Worm (Caenorhabditis elegans) whole organism, mixed stage, embryonic: ENCODE measurements around the gene C31B8.1.
"Not testable (repeated sequence)": the region's sequence is repeated elsewhere in the genome, so short reads cannot be mapped to it uniquely, and the experiment has no call there.

Experiments used
- M03D4.4 ChIP-seq: sonication (generic microtip); optimal IDR thresholded peaks from 2 replicates; lab custom pipeline; 2017; ENCODE audit warnings: mild to moderate bottlenecking, missing genetic modification characterization, missing compliant biosample characterization
- bed-3 ChIP-seq: fragments of 200-800 bp; sonication (Bioruptor generic); optimal IDR thresholded peaks from 3 replicates; lab custom pipeline; 2018; ENCODE audit warnings: mild to moderate bottlenecking, missing genetic modification characterization, moderate library complexity, missing compliant biosample characterization
- blmp-1 ChIP-seq: fragments of 150-350 bp; optimal IDR thresholded peaks from 2 replicates; lab custom pipeline; 2014; ENCODE audit warnings: missing biosample characterization, missing genetic modification characterization
- ceh-39 ChIP-seq: fragments of 150-350 bp; optimal IDR thresholded peaks from 2 replicates; lab custom pipeline; 2014; ENCODE audit warnings: missing biosample characterization, missing genetic modification characterization
- ceh-43 ChIP-seq: fragments of 200-800 bp; sonication (Bioruptor generic); optimal IDR thresholded peaks from 2 replicates; lab custom pipeline; 2018; ENCODE audit warnings: mild to moderate bottlenecking, missing genetic modification characterization, moderate library complexity, missing compliant biosample characterization
- ceh-83 ChIP-seq: fragments of 200-800 bp; sonication (Bioruptor generic); optimal IDR thresholded peaks from 2 replicates; lab custom pipeline; 2018; ENCODE audit warnings: mild to moderate bottlenecking, missing genetic modification characterization, missing compliant biosample characterization
- ces-1 ChIP-seq: fragments of 150-350 bp; optimal IDR thresholded peaks from 2 replicates; lab custom pipeline; 2014; ENCODE audit warnings: missing biosample characterization, missing genetic modification reagents, missing genetic modification characterization
- cnd-1 ChIP-seq: fragments of 200-800 bp; sonication (Bioruptor generic); optimal IDR thresholded peaks from 2 replicates; lab custom pipeline; 2018; ENCODE audit warnings: mild to moderate bottlenecking, missing genetic modification characterization, missing compliant biosample characterization
- drap-1 ChIP-seq: fragments of 200-800 bp; sonication (Bioruptor generic); optimal IDR thresholded peaks from 3 replicates; lab custom pipeline; 2018; ENCODE audit warnings: mild to moderate bottlenecking, missing genetic modification characterization, missing compliant biosample characterization
- elt-1 ChIP-seq: sonication (generic microtip); optimal IDR thresholded peaks from 2 replicates; lab custom pipeline; 2017; ENCODE audit warnings: missing genetic modification characterization, mild to moderate bottlenecking, missing compliant biosample characterization, antibody characterized with exemption, moderate library complexity, borderline replicate concordance; ENCODE audit not compliant: insufficient read depth
- elt-3 ChIP-seq: fragments of 150-350 bp; optimal IDR thresholded peaks from 2 replicates; lab custom pipeline; 2014; ENCODE audit warnings: missing biosample characterization, missing genetic modification characterization
- flh-1 ChIP-seq: fragments of 200-800 bp; sonication (Bioruptor generic); optimal IDR thresholded peaks from 2 replicates; lab custom pipeline; 2018; ENCODE audit warnings: mild to moderate bottlenecking, missing genetic modification characterization, moderate library complexity, missing compliant biosample characterization
- hlh-1 ChIP-seq: fragments of 150-350 bp; optimal IDR thresholded peaks from 2 replicates; lab custom pipeline; 2014; ENCODE audit warnings: missing biosample characterization, missing genetic modification reagents, missing genetic modification characterization
- lin-13 ChIP-seq: fragments of 150-350 bp; optimal IDR thresholded peaks from 2 replicates; lab custom pipeline; 2014; ENCODE audit warnings: missing biosample characterization, missing genetic modification characterization
- lin-32 ChIP-seq: fragments of 200-800 bp; sonication (Bioruptor generic); optimal IDR thresholded peaks from 2 replicates; lab custom pipeline; 2018; ENCODE audit warnings: mild to moderate bottlenecking, missing genetic modification characterization, missing compliant biosample characterization
- lsy-2 ChIP-seq: fragments of 150-350 bp; optimal IDR thresholded peaks from 2 replicates; lab custom pipeline; 2014; ENCODE audit warnings: missing biosample characterization, missing genetic modification characterization
- mab-5 ChIP-seq: fragments of 150-350 bp; optimal IDR thresholded peaks from 2 replicates; lab custom pipeline; 2014; ENCODE audit warnings: missing biosample characterization, missing genetic modification characterization
- mls-2 ChIP-seq: sonication (generic microtip); optimal IDR thresholded peaks from 2 replicates; lab custom pipeline; 2016; ENCODE audit warnings: mild to moderate bottlenecking, missing genetic modification characterization, moderate library complexity, missing compliant biosample characterization
- nhr-12 ChIP-seq: fragments of 150-350 bp; optimal IDR thresholded peaks from 2 replicates; lab custom pipeline; 2014; ENCODE audit warnings: missing biosample characterization, missing genetic modification characterization
- nhr-237 ChIP-seq: fragments of 150-350 bp; optimal IDR thresholded peaks from 2 replicates; lab custom pipeline; 2014; ENCODE audit warnings: missing biosample characterization, missing genetic modification characterization
- nhr-28 ChIP-seq: fragments of 150-350 bp; optimal IDR thresholded peaks from 2 replicates; lab custom pipeline; 2014; ENCODE audit warnings: missing biosample characterization, missing genetic modification characterization
- nhr-76 ChIP-seq: sonication (generic microtip); optimal IDR thresholded peaks from 2 replicates; lab custom pipeline; 2017; ENCODE audit warnings: missing biosample characterization, missing genetic modification characterization
- pha-4 ChIP-seq: fragments of 150-350 bp; optimal IDR thresholded peaks from 2 replicates; lab custom pipeline; 2018; ENCODE audit warnings: missing biosample characterization, missing genetic modification reagents, missing genetic modification characterization
- sem-2 ChIP-seq: fragments of 200-800 bp; sonication (Bioruptor generic); optimal IDR thresholded peaks from 2 replicates; lab custom pipeline; 2018; ENCODE audit warnings: mild to moderate bottlenecking, missing genetic modification characterization, missing compliant biosample characterization
- sptf-1 ChIP-seq: sonication (generic microtip); optimal IDR thresholded peaks from 2 replicates; lab custom pipeline; 2017; ENCODE audit warnings: mild to moderate bottlenecking, missing genetic modification characterization, moderate library complexity, missing compliant biosample characterization
- tbx-8 ChIP-seq: fragments of 200-800 bp; sonication (Bioruptor generic); optimal IDR thresholded peaks from 2 replicates; lab custom pipeline; 2018; ENCODE audit warnings: mild to moderate bottlenecking, missing genetic modification characterization, moderate library complexity, missing compliant biosample characterization
- unc-39 ChIP-seq: fragments of 150-350 bp; optimal IDR thresholded peaks from 2 replicates; lab custom pipeline; 2014; ENCODE audit warnings: missing biosample characterization, missing genetic modification characterization
- unc-62 ChIP-seq: fragments of 150-350 bp; optimal IDR thresholded peaks from 2 replicates; lab custom pipeline; 2014; ENCODE audit warnings: missing biosample characterization, missing genetic modification reagents, missing genetic modification characterization
- ztf-11 ChIP-seq: fragments of 150-350 bp; optimal IDR thresholded peaks from 2 replicates; lab custom pipeline; 2014; ENCODE audit warnings: missing biosample characterization, missing genetic modification characterization

Gene C31B8.1

DNA sequence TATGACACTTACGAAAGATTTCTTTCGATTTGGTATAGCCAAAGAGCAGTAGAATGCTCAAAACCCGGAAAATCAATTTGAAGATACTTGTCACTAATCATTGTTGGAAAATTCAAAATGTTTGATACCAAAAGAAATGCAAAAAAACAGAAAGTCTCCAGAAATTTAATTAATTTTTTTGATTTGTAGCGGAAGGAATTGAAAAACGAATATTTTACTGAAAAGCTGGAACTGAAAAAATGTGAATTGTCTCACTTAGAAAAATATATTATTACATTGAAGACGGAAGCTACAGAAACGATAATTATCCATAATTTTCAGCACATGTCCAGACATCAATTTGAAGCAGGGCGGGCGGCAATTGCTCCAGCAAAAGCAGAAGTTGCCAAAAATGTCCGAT lies 31.6 kb downstream of the C31B8.1 start, which contains the start of gene srw-138:
Gene srw-138 (minus strand): TSS at position 101 of the 400 bp plus-strand sequence.
- no peak for TF ChIP-seq pha-4
- no peak for TF ChIP-seq nhr-12 (tag; lab: Kevin White, UChicago)
- TF ChIP-seq flh-1 (GFP tag; lab: Kevin White, UChicago) = no peak
- TF ChIP-seq lin-13 (tag; lab: Kevin White, UChicago) = no peak
- TF ChIP-seq ces-1 = no peak
- no peak for TF ChIP-seq blmp-1 (tag; lab: Kevin White, UChicago)
- TF ChIP-seq nhr-28 (tag; lab: Kevin White, UChicago) = no peak
- no peak for TF ChIP-seq ceh-83 (GFP tag; lab: Kevin White, UChicago)
- TF ChIP-seq bed-3 (GFP tag; lab: Kevin White, UChicago) = no peak
- TF ChIP-seq mab-5 (tag; lab: Kevin White, UChicago) = no peak
- TF ChIP-seq hlh-1 (tag; lab: Kevin White, UChicago) = no peak
- TF ChIP-seq cnd-1 (tag; lab: Kevin White, UChicago) = no peak
- no peak for TF ChIP-seq ztf-11 (tag; lab: Kevin White, UChicago)
- no peak for TF ChIP-seq ceh-39 (tag; lab: Kevin White, UChicago)
- TF ChIP-seq unc-62 (GFP tag; lab: Kevin White, UChicago) = no peak
- TF ChIP-seq sptf-1 (tag; lab: Kevin White, UChicago) = no peak
- no peak for TF ChIP-seq nhr-237 (tag; lab: Kevin White, UChicago)
- no peak for TF ChIP-seq elt-3 (tag; lab: Kevin White, UChicago)
- TF ChIP-seq lsy-2 (tag; lab: Kevin White, UChicago) = no peak

ce11 chrV:2964786-2965185 lies 33.4 kb downstream of the C31B8.1 start, which contains the start of gene srh-88:
Gene srh-88 (minus strand): TSS chrV:2964886.
- no peak for TF ChIP-seq drap-1 (GFP tag; lab: Kevin White, UChicago)
- no peak for TF ChIP-seq sem-2 (GFP tag; lab: Kevin White, UChicago)
- TF ChIP-seq elt-1 (tag; lab: Kevin White, UChicago) = no peak
- TF ChIP-seq ceh-39 (tag; lab: Kevin White, UChicago) = no peak
- TF ChIP-seq tbx-8 (GFP tag; lab: Kevin White, UChicago) = no peak
- TF ChIP-seq mab-5 (tag; lab: Kevin White, UChicago) = no peak
- no peak for TF ChIP-seq lin-13 (tag; lab: Kevin White, UChicago)
- no peak for TF ChIP-seq M03D4.4 (tag; lab: Kevin White, UChicago)
- no peak for TF ChIP-seq lin-32 (GFP tag; lab: Kevin White, UChicago)
- TF ChIP-seq hlh-1 (tag; lab: Kevin White, UChicago) = no peak
- no peak for TF ChIP-seq mls-2 (tag; lab: Kevin White, UChicago)
- no peak for TF ChIP-seq nhr-76 (tag; lab: Kevin White, UChicago)
- no peak for TF ChIP-seq ceh-43 (GFP tag; lab: Kevin White, UChicago)

- no peak for TF ChIP-seq flh-1 (GFP tag; lab: Kevin White, UChicago)
- TF ChIP-seq unc-62 (GFP tag; lab: Kevin White, UChicago) = no peak
- TF ChIP-seq pha-4 = no peak
- TF ChIP-seq nhr-12 (tag; lab: Kevin White, UChicago) = no peak
- TF ChIP-seq tbx-8 (GFP tag; lab: Kevin White, UChicago) = no peak
These were observed 40.1 kb downstream of the C31B8.1 start, which contains the start of gene srw-129 for ce11 chrV:2971307-2971999. Gene srw-129 (plus strand): TSS chrV:2971949.

DNA sequence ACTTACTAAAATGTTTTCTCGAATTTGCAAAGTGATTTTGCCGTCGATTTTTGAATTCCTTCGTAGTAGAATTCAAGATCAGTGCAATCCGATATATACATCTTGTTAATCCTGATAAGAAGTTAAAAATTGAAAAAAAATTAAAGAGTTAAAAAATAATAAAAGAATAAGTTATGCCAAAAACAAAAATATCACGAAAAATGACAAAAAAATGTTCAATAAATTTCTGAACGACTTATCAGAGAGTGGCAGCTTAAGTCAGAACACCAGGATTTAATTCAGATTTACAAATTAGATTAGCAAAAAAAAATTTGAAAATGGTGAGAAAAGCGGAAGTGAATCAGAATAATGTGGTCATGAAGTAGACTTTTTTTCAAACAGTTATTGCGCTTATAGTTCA lies 43.9 kb downstream of the C31B8.1 start, which contains the start of gene srw-123:
Gene srw-123 (minus strand): TSS at position 101 of the 400 bp plus-strand sequence.
- not testable (repeated sequence) for TF ChIP-seq nhr-12 (tag; lab: Kevin White, UChicago); unc-39 (tag; lab: Kevin White, UChicago); pha-4

- TF ChIP-seq pha-4 = no peak
- TF ChIP-seq, all 35 proteins: peak for 0
These were observed 44.9 kb downstream of the C31B8.1 start, which contains the start of gene srw-124 for ce11 chrV:2976287-2976686. Gene srw-124 (plus strand): TSS chrV:2976587.
